Fruit fly (Drosophila melanogaster) whole organism, prepupa: ENCODE measurements around the gene CG44158.

Source experiments
- CG10631 ChIP-seq: fragments of 200-800 bp; sonication (Bioruptor generic); optimal IDR thresholded peaks from 2 replicates; lab custom pipeline; 2016; ENCODE audit warnings: missing biosample characterization, missing genetic modification characterization
- CG11762 ChIP-seq: fragments of 200-800 bp; sonication (Bioruptor generic); optimal IDR thresholded peaks from 3 replicates; lab custom pipeline; 2016; ENCODE audit warnings: missing biosample characterization, missing genetic modification characterization; ENCODE audit not compliant: insufficient read depth
- CG11902 ChIP-seq: fragments of 200-800 bp; sonication (Bioruptor generic); optimal IDR thresholded peaks from 3 replicates; lab custom pipeline; 2016; ENCODE audit warnings: missing biosample characterization, missing genetic modification characterization
- CG15336 ChIP-seq: fragments of 200-800 bp; sonication (Bioruptor generic); IDR thresholded peaks from 2 replicates; pipeline ENCODE4 v1.3.6; 2022; ENCODE audit warnings: missing biosample characterization, missing genetic modification characterization
- CG16779 ChIP-seq: fragments of 200-800 bp; sonication (Bioruptor generic); optimal IDR thresholded peaks from 3 replicates; lab custom pipeline; 2017; ENCODE audit warnings: missing biosample characterization, mild to moderate bottlenecking, missing genetic modification characterization
- CG3032 ChIP-seq: fragments of 200-800 bp; optimal IDR thresholded peaks from 2 replicates; lab custom pipeline; 2019; ENCODE audit warnings: missing biosample characterization, mild to moderate bottlenecking, missing genetic modification characterization, moderate library complexity
- CG31627 ChIP-seq: fragments of 200-800 bp; sonication (Bioruptor generic); optimal IDR thresholded peaks from 3 replicates; lab custom pipeline; 2016; ENCODE audit warnings: missing biosample characterization, missing genetic modification characterization
- CG32006 ChIP-seq: fragments of 200-800 bp; sonication (Bioruptor generic); optimal IDR thresholded peaks from 3 replicates; lab custom pipeline; 2017; ENCODE audit warnings: missing biosample characterization, mild to moderate bottlenecking, missing genetic modification characterization
- CG34406 ChIP-seq: fragments of 200-800 bp; sonication (Bioruptor generic); optimal IDR thresholded peaks from 3 replicates; lab custom pipeline; 2016; ENCODE audit warnings: missing biosample characterization, missing genetic modification characterization
- CG3919 ChIP-seq: fragments of 200-800 bp; sonication (Bioruptor generic); optimal IDR thresholded peaks from 3 replicates; lab custom pipeline; 2016; ENCODE audit warnings: missing biosample characterization, missing genetic modification characterization
- CG4318 ChIP-seq: fragments of 200-800 bp; sonication (Bioruptor generic); optimal IDR thresholded peaks from 3 replicates; lab custom pipeline; 2017; ENCODE audit warnings: missing biosample characterization, mild to moderate bottlenecking, missing genetic modification characterization
- CG6854 ChIP-seq: fragments of 200-800 bp; sonication (Bioruptor generic); optimal IDR thresholded peaks from 2 replicates; lab custom pipeline; 2017; ENCODE audit warnings: missing biosample characterization, mild to moderate bottlenecking, missing genetic modification characterization
- CG7368 ChIP-seq: fragments of 200-800 bp; sonication (Bioruptor generic); optimal IDR thresholded peaks from 3 replicates; lab custom pipeline; 2016; ENCODE audit warnings: missing biosample characterization, missing genetic modification characterization
- CG8319 ChIP-seq: fragments of 200-800 bp; sonication (Bioruptor generic); optimal IDR thresholded peaks from 3 replicates; lab custom pipeline; 2016; ENCODE audit warnings: missing biosample characterization, missing genetic modification characterization
- CG8632 ChIP-seq: fragments of 200-800 bp; sonication (Bioruptor generic); optimal IDR thresholded peaks from 3 replicates; lab custom pipeline; 2016; ENCODE audit warnings: missing biosample characterization, missing genetic modification characterization
- Eip75B ChIP-seq: fragments of 200-800 bp; sonication (Bioruptor generic); optimal IDR thresholded peaks from 3 replicates; lab custom pipeline; 2016; ENCODE audit warnings: missing biosample characterization, missing genetic modification characterization
- Eip78C ChIP-seq: fragments of 200-800 bp; sonication (Bioruptor generic); peaks from one replicate; lab custom pipeline; 2016; ENCODE audit warnings: missing biosample characterization, missing genetic modification characterization
- Ets96B ChIP-seq: fragments of 200-800 bp; optimal IDR thresholded peaks from 2 replicates; lab custom pipeline; 2019; ENCODE audit warnings: missing biosample characterization, mild to moderate bottlenecking, missing genetic modification characterization, moderate library complexity
- Hr38 ChIP-seq: sonication (Bioruptor generic); optimal IDR thresholded peaks from 2 replicates; lab custom pipeline; 2016; ENCODE audit warnings: missing biosample characterization, missing genetic modification characterization
- Hr39 ChIP-seq: fragments of 200-800 bp; sonication (Bioruptor generic); optimal IDR thresholded peaks from 2 replicates; lab custom pipeline; 2016; ENCODE audit warnings: missing biosample characterization, missing genetic modification characterization
- Hr4 ChIP-seq: fragments of 200-800 bp; sonication (Bioruptor generic); optimal IDR thresholded peaks from 3 replicates; lab custom pipeline; 2016; ENCODE audit warnings: missing biosample characterization, missing genetic modification characterization
- Met ChIP-seq: fragments of 200-800 bp; sonication (Bioruptor generic); optimal IDR thresholded peaks from 3 replicates; lab custom pipeline; 2016; ENCODE audit warnings: missing biosample characterization, missing genetic modification characterization
- OdsH ChIP-seq: fragments of 200-800 bp; sonication (Bioruptor generic); optimal IDR thresholded peaks from 3 replicates; lab custom pipeline; 2016; ENCODE audit warnings: missing biosample characterization, missing genetic modification characterization
- Smox ChIP-seq: fragments of 200-800 bp; sonication (Bioruptor generic); optimal IDR thresholded peaks from 3 replicates; lab custom pipeline; 2016; ENCODE audit warnings: missing biosample characterization, missing genetic modification characterization
- Sox102F ChIP-seq: fragments of 200-800 bp; sonication (Bioruptor generic); optimal IDR thresholded peaks from 2 replicates; lab custom pipeline; 2016; ENCODE audit warnings: missing biosample characterization, mild to moderate bottlenecking, missing genetic modification characterization
- Sox14 ChIP-seq: fragments of 200-800 bp; sonication (Bioruptor generic); optimal IDR thresholded peaks from 3 replicates; lab custom pipeline; 2016; ENCODE audit warnings: missing biosample characterization, missing genetic modification characterization
- Sox15 ChIP-seq: fragments of 200-800 bp; sonication (Bioruptor generic); optimal IDR thresholded peaks from 3 replicates; lab custom pipeline; 2016; ENCODE audit warnings: missing biosample characterization, missing genetic modification characterization
- achi ChIP-seq: fragments of 200-800 bp; sonication (Bioruptor generic); optimal IDR thresholded peaks from 3 replicates; lab custom pipeline; 2016; ENCODE audit warnings: missing biosample characterization, missing genetic modification characterization
- acj6 ChIP-seq: fragments of 200-800 bp; sonication (Bioruptor generic); optimal IDR thresholded peaks from 3 replicates; lab custom pipeline; 2016; ENCODE audit warnings: missing biosample characterization, missing genetic modification characterization
- cyc ChIP-seq: fragments of 200-800 bp; sonication (Bioruptor generic); optimal IDR thresholded peaks from 3 replicates; lab custom pipeline; 2016; ENCODE audit warnings: missing biosample characterization, missing genetic modification characterization
- fd59A ChIP-seq: fragments of 200-800 bp; sonication (Bioruptor generic); optimal IDR thresholded peaks from 2 replicates; lab custom pipeline; 2017; ENCODE audit warnings: missing biosample characterization, mild to moderate bottlenecking, missing genetic modification characterization, missing genetic modification reagents
- fkh ChIP-seq: fragments of 200-800 bp; sonication (Bioruptor generic); optimal IDR thresholded peaks from 3 replicates; lab custom pipeline; 2017; ENCODE audit warnings: missing biosample characterization, mild to moderate bottlenecking, missing genetic modification characterization, moderate library complexity
- lz ChIP-seq: fragments of 200-800 bp; sonication (Bioruptor generic); optimal IDR thresholded peaks from 3 replicates; lab custom pipeline; 2016; ENCODE audit warnings: missing biosample characterization, missing genetic modification characterization
- salr ChIP-seq, 2 experiments: fragments of 200-800 bp; sonication (Bioruptor generic); optimal IDR thresholded peaks; 3 replicates each; lab custom pipeline; 2016 to 2018; ENCODE audit warnings: missing biosample characterization in 2 of 2, missing genetic modification characterization in 2 of 2, mild to moderate bottlenecking in 1 of 2
- spab ChIP-seq: fragments of 200-800 bp; sonication (Bioruptor generic); optimal IDR thresholded peaks from 2 replicates; lab custom pipeline; 2017; ENCODE audit warnings: missing biosample characterization, mild to moderate bottlenecking, missing genetic modification characterization, missing genetic modification reagents
- ss ChIP-seq, 2 experiments: fragments of 200-800 bp; sonication (Bioruptor generic); optimal IDR thresholded peaks; 2 replicates in 1 of 2; 3 replicates in 1 of 2; lab custom pipeline; 2017 to 2018; ENCODE audit warnings: mild to moderate bottlenecking in 2 of 2, missing biosample characterization in 2 of 2, missing genetic modification characterization in 2 of 2, moderate library complexity in 1 of 2
- svp ChIP-seq: fragments of 200-800 bp; sonication (Bioruptor generic); peaks from one replicate; lab custom pipeline; 2016; ENCODE audit warnings: missing biosample characterization, missing genetic modification characterization
- topi ChIP-seq: fragments of 200-800 bp; sonication (Bioruptor generic); optimal IDR thresholded peaks from 3 replicates; lab custom pipeline; 2016; ENCODE audit warnings: missing biosample characterization, missing genetic modification characterization
- vri ChIP-seq: fragments of 200-800 bp; sonication (Bioruptor generic); optimal IDR thresholded peaks from 3 replicates; lab custom pipeline; 2016; ENCODE audit warnings: missing biosample characterization, mild to moderate bottlenecking, missing genetic modification characterization

CG44158 gene

dm6 chr3R:18167173-18167415 is 41.5 kb upstream of the CG44158 start, which contains the start of the genes CG7215 and Prx5:
Gene CG7215, minus strand, starts transcription at chr3R:18167273.
Gene Prx5, minus strand, starts transcription at chr3R:18167273.
- TF ChIP-seq CG15336 (GFP tag; lab: Robert Waterston, UW) (no peak), CG16779 (no peak), CG11762 (no peak), fkh (no peak), spab (GFP tag; lab: Kevin White, UChicago) (no peak), Hr4 (GFP tag; lab: Kevin White, UChicago) (no peak), Eip75B (GFP tag; lab: Kevin White, UChicago) (no peak), CG3032 (tag; lab: Kevin White, UChicago) (no peak), lz (no peak), CG8319 (no peak), CG8632 (GFP tag; lab: Kevin White, UChicago) (no peak), CG11902 (GFP tag; lab: Kevin White, UChicago) (no peak), Hr38 (no peak)
- TF ChIP-seq, all 60 proteins: peak for 0

- peak; percentile 40 for TF ChIP-seq achi
- no peak for TF ChIP-seq Met (GFP tag; lab: Kevin White, UChicago)
- TF ChIP-seq Sox14 (GFP tag; lab: Kevin White, UChicago) = no peak
- peak; percentile 39 for TF ChIP-seq Hr4 (GFP tag; lab: Kevin White, UChicago)
- TF ChIP-seq CG32006 (GFP tag; lab: Kevin White, UChicago) = peak; percentile 24
- TF ChIP-seq fd59A (GFP tag; lab: Kevin White, UChicago) = no peak
- TF ChIP-seq CG7368 (GFP tag; lab: Kevin White, UChicago) = no peak
- no peak for TF ChIP-seq CG6854 (GFP tag; lab: Kevin White, UChicago)
- TF ChIP-seq lz = peak; percentile 34
- no peak for TF ChIP-seq Ets96B
- TF ChIP-seq Sox102F (GFP tag; lab: Kevin White, UChicago) = no peak
- TF ChIP-seq Sox15 (GFP tag; lab: Kevin White, UChicago) = peak; percentile 36
- TF ChIP-seq salr (GFP tag; optimal IDR thresholded peaks at IDR 0.05; lab: Kevin White, UChicago) = peak in 1 of 2 experiments; percentile 30
- TF ChIP-seq topi = peak; percentile 7
- TF ChIP-seq CG11762 = peak; percentile 15
- no peak for TF ChIP-seq CG34406 (GFP tag; lab: Kevin White, UChicago)
- peak; percentile 54 for TF ChIP-seq CG10631
- TF ChIP-seq acj6 (GFP tag; lab: Kevin White, UChicago) = peak; percentile 31
- TF ChIP-seq ss (GFP tag; optimal IDR thresholded peaks at IDR 0.05; lab: Kevin White, UChicago) = peak in 1 of 2 experiments; percentile 56
- TF ChIP-seq CG8632 (GFP tag; lab: Kevin White, UChicago) = no peak
- TF ChIP-seq Smox = peak; percentile 20
- peak; percentile 37 for TF ChIP-seq CG31627 (GFP tag; lab: Kevin White, UChicago)
- TF ChIP-seq vri (GFP tag; lab: Kevin White, UChicago) = peak; percentile 11
- TF ChIP-seq fkh = peak; percentile 71
- peak; percentile 69 for TF ChIP-seq Eip78C
- TF ChIP-seq CG3032 (tag; lab: Kevin White, UChicago) = peak; percentile 42
- peak; percentile 83 for TF ChIP-seq svp (GFP tag; lab: Kevin White, UChicago)
- TF ChIP-seq Hr39 (GFP tag; lab: Kevin White, UChicago) = peak; percentile 28
- TF ChIP-seq CG3919 (GFP tag; lab: Kevin White, UChicago) = peak; percentile 16
- peak; percentile 19 for TF ChIP-seq cyc (GFP tag; lab: Kevin White, UChicago)
- peak; percentile 31 for TF ChIP-seq OdsH
- peak; percentile 17 for TF ChIP-seq CG4318 (GFP tag; lab: Kevin White, UChicago)
Observed at dm6 chr3R:18167416-18168237, 41.0 kb upstream of the CG44158 start, which contains the start of gene wrd. Gene wrd, plus strand, starts transcription at chr3R:18167757.
